Worm (Caenorhabditis elegans): Measurements from ENCODE around the gene T26G10.1.

DNA sequence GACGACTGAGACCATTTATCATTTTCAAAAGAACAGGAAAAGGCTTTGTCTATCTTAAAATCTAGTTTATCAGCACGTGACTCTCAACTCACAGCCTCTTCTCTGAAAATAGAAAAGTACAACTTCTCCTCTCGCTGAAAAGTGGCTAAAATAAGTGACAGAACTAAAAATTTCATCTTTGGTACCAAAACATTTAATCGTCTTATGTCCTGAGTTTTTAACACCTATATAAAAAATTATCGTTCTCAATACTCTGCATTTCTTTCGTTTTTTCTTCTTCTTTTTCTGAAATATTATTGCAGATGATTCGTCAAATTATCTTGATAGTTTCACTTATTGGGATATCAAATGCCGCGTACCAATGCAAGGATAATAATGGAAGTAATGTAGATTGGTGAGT lies 39.5 kb downstream of the T26G10.1 start, which contains the start of gene crn-6:
- no peak for TF ChIP-seq fkh-10 (GFP tag; optimal IDR thresholded peaks at IDR 0.05)
- no peak for TF ChIP-seq che-1 (tag; optimal IDR thresholded peaks at IDR 0.05)
